Fruit fly (Drosophila melanogaster) Kc167 (cell line): ENCODE measurements around the gene NTPase.

Experiments
- Myc ChIP-seq: fragments of >200 bp; optimal IDR thresholded peaks from 2 replicates; lab custom pipeline; 2017; ENCODE audit warnings: missing external identifiers
- h ChIP-seq: fragments of >200 bp; optimal IDR thresholded peaks from 3 replicates; lab custom pipeline; 2018; ENCODE audit warnings: missing external identifiers
- psq ChIP-seq: fragments of >200 bp; optimal IDR thresholded peaks from 2 replicates; lab custom pipeline; 2017; ENCODE audit warnings: missing external identifiers
- ttk ChIP-seq: sonication (Bioruptor generic); optimal IDR thresholded peaks from 2 replicates; lab custom pipeline; 2017; ENCODE audit warnings: missing external identifiers

DNA sequence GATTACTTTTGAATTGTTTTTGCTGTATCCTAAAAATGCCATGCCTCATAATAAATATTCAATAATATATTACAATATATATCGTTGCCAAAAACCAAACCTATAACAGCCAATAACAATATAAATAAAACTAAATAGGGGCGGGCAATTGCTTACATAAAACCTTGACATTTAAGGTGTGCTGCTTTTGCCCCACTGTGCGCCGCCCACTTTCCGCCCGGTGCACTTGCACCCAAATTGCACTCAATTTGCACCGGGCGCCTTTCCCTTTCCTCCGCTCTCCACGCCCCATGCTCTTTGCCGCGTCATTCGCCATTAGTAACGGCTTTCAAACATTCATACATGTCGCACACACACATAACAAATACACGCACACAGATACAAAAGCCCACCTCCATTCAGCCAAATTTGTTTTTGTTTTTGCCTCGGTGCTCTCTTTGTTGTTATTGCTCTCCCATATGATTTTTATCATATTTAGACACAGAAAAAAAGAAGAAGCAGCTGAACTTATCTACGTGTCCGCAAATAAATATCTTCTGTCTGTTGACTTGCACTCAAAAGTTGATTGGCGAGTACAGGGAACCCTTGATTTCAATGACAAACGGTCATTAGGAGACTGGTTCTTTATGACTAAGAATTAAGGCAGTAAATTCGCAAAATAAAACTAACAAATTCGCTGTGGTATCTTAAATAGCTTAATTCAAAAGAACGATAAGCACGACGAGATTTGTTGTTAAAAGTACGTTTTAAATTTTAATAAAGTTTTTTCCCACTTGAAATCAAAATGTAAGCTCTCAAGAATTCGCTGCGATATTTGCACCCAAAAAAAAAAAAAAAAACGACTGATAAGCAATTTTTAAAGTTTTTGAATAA lies 27.6 kb downstream of the NTPase start:
- no peak for TF ChIP-seq ttk
- no peak for TF ChIP-seq Myc
- TF ChIP-seq h (lab: Kevin White, UChicago): no peak
- no peak for TF ChIP-seq psq (lab: Kevin White, UChicago)
